Fruit fly (Drosophila melanogaster): ENCODE measurements around the gene CG13482.

dm6 chr3L:14362028-14362427, 32.9 kb downstream of the CG13482 start:
- TF ChIP-seq h (optimal IDR thresholded peaks at IDR 0.05) (no peak), psq (optimal IDR thresholded peaks at IDR 0.05) (no peak), insv (optimal IDR thresholded peaks at IDR 0.05) (no peak), Sin3A (optimal IDR thresholded peaks at IDR 0.05) (no peak), Myc (optimal IDR thresholded peaks at IDR 0.05) (no peak), ttk (optimal IDR thresholded peaks at IDR 0.05) (no peak)
